Worm (Caenorhabditis elegans): ENCODE results near the gene F59B2.14.
"Not testable (repeated sequence)": the region's sequence is repeated elsewhere in the genome, so short reads cannot be mapped to it uniquely, and the experiment has no call there.

Gene F59B2.14

ce11 chrIII:9043200-9043599 is 20.8 kb upstream of the F59B2.14 start, which contains the start of gene nac-2:
Gene nac-2, minus strand, starts transcription at chrIII:9043300.
- TF ChIP-seq dao-5 (tag; optimal IDR thresholded peaks at IDR 0.05) = no peak
- TF ChIP-seq him-1 (tag; optimal IDR thresholded peaks at IDR 0.05) = no peak

- TF ChIP-seq dao-5 (tag; optimal IDR thresholded peaks at IDR 0.05) = no peak
- TF ChIP-seq W03F9.2 (tag; optimal IDR thresholded peaks at IDR 0.05) = no peak
- no peak for TF ChIP-seq him-1 (tag; optimal IDR thresholded peaks at IDR 0.05)
Measured at ce11 chrIII:9037658-9038057, 15.2 kb upstream of the F59B2.14 start, which contains the start of gene R107.9. Gene R107.9, plus strand, starts transcription at chrIII:9037958.

- TF ChIP-seq W03F9.2 (tag; optimal IDR thresholded peaks at IDR 0.05) (no peak), him-1 (tag; optimal IDR thresholded peaks at IDR 0.05) (no peak), dao-5 (tag; optimal IDR thresholded peaks at IDR 0.05) (no peak)
Measured at ce11 chrIII:9035037-9035436, 12.6 kb upstream of the F59B2.14 start.

- TF ChIP-seq W03F9.2 (tag; optimal IDR thresholded peaks at IDR 0.05) (no peak), him-1 (tag; optimal IDR thresholded peaks at IDR 0.05) (no peak), dao-5 (tag; optimal IDR thresholded peaks at IDR 0.05) (no peak)
Measured at ce11 chrIII:9034133-9034532, 11.7 kb upstream of the F59B2.14 start.

ce11 chrIII:9030818-9031217 is 8.4 kb upstream of the F59B2.14 start:
- TF ChIP-seq dao-5 (tag; optimal IDR thresholded peaks at IDR 0.05) (no peak), him-1 (tag; optimal IDR thresholded peaks at IDR 0.05) (no peak), W03F9.2 (tag; optimal IDR thresholded peaks at IDR 0.05) (no peak)

- TF ChIP-seq dao-5 (tag; optimal IDR thresholded peaks at IDR 0.05) (no peak), him-1 (tag; optimal IDR thresholded peaks at IDR 0.05) (no peak), W03F9.2 (tag; optimal IDR thresholded peaks at IDR 0.05) (no peak)
Measured at ce11 chrIII:9026951-9027350, 4.5 kb upstream of the F59B2.14 start, which contains the start of gene F59B2.13. Gene F59B2.13, minus strand, starts transcription at chrIII:9027051.

ce11 chrIII:9023601-9024000 is 1.2 kb upstream of the F59B2.14 start:
- no peak for TF ChIP-seq dao-5 (tag; optimal IDR thresholded peaks at IDR 0.05)
- no peak for TF ChIP-seq him-1 (tag; optimal IDR thresholded peaks at IDR 0.05)
- no peak for TF ChIP-seq W03F9.2 (tag; optimal IDR thresholded peaks at IDR 0.05)

- TF ChIP-seq him-1 (tag; optimal IDR thresholded peaks at IDR 0.05) = no peak
- TF ChIP-seq W03F9.2 (tag; optimal IDR thresholded peaks at IDR 0.05) = no peak
- TF ChIP-seq dao-5 (tag; optimal IDR thresholded peaks at IDR 0.05) = no peak
Measured at ce11 chrIII:9017181-9017651, 5.2 kb downstream of the F59B2.14 start, which contains the start of gene F59B2.12. Gene F59B2.12, plus strand, starts transcription at chrIII:9017601.

- no peak for TF ChIP-seq dao-5 (tag; optimal IDR thresholded peaks at IDR 0.05)
- no peak for TF ChIP-seq W03F9.2 (tag; optimal IDR thresholded peaks at IDR 0.05)
- TF ChIP-seq him-1 (tag; optimal IDR thresholded peaks at IDR 0.05) = no peak
Measured at ce11 chrIII:9012309-9012708, 10.1 kb downstream of the F59B2.14 start, which contains the start of gene F59B2.9. Gene F59B2.9, minus strand, starts transcription at chrIII:9012409.

- TF ChIP-seq him-1 (tag; optimal IDR thresholded peaks at IDR 0.05) = no peak
- no peak for TF ChIP-seq W03F9.2 (tag; optimal IDR thresholded peaks at IDR 0.05)
- no peak for TF ChIP-seq dao-5 (tag; optimal IDR thresholded peaks at IDR 0.05)
Measured at ce11 chrIII:9010047-9010446, 12.4 kb downstream of the F59B2.14 start, which contains the start of gene F59B2.8. Gene F59B2.8, minus strand, starts transcription at chrIII:9010197.

- TF ChIP-seq W03F9.2 (tag; optimal IDR thresholded peaks at IDR 0.05) (no peak), dao-5 (tag; optimal IDR thresholded peaks at IDR 0.05) (no peak)
Measured at ce11 chrIII:9007183-9007582, 15.3 kb downstream of the F59B2.14 start.

- TF ChIP-seq him-1, W03F9.2, dao-5 (tag; optimal IDR thresholded peaks at IDR 0.05): not testable (repeated sequence)
Measured at ce11 chrIII:9005905-9006372, 16.5 kb downstream of the F59B2.14 start, which contains the start of gene rab-6.1. Gene rab-6.1, minus strand, starts transcription at chrIII:9005955.

- no peak for TF ChIP-seq W03F9.2 (tag; optimal IDR thresholded peaks at IDR 0.05)
- TF ChIP-seq dao-5 (tag; optimal IDR thresholded peaks at IDR 0.05) = no peak
- TF ChIP-seq him-1 (tag; optimal IDR thresholded peaks at IDR 0.05) = no peak
Measured at ce11 chrIII:9004658-9005057, 17.8 kb downstream of the F59B2.14 start.

- TF ChIP-seq dao-5 (tag; optimal IDR thresholded peaks at IDR 0.05) = no peak
- TF ChIP-seq W03F9.2 (tag; optimal IDR thresholded peaks at IDR 0.05) = no peak
- no peak for TF ChIP-seq him-1 (tag; optimal IDR thresholded peaks at IDR 0.05)
Measured at ce11 chrIII:9002545-9002944, 19.9 kb downstream of the F59B2.14 start, which contains the start of the genes F59B2.15 and zif-1. Gene F59B2.15, minus strand, starts transcription at chrIII:9002645. Gene zif-1, plus strand, starts transcription at chrIII:9002779.

ce11 chrIII:9001899-9002298 is 20.5 kb downstream of the F59B2.14 start, which contains the start of gene rpn-6.2:
Gene rpn-6.2, minus strand, starts transcription at chrIII:9001999.
- TF ChIP-seq dao-5 (tag; optimal IDR thresholded peaks at IDR 0.05) = no peak
- no peak for TF ChIP-seq him-1 (tag; optimal IDR thresholded peaks at IDR 0.05)
- no peak for TF ChIP-seq W03F9.2 (tag; optimal IDR thresholded peaks at IDR 0.05)
